Fruit fly (Drosophila melanogaster): ENCODE measurements around the gene Gr93b.

- no peak for TF ChIP-seq usp (GFP tag; optimal IDR thresholded peaks at IDR 0.05)
- no peak for TF ChIP-seq EcR (GFP tag; optimal IDR thresholded peaks at IDR 0.05)
Measured at dm6 chr3R:21869464-21870100, 26.0 kb upstream of the Gr93b start, which contains the start of gene CG31174.
